Fruit fly (Drosophila melanogaster): ENCODE measurements around the gene CG3552.

The CG3552 gene

DNA sequence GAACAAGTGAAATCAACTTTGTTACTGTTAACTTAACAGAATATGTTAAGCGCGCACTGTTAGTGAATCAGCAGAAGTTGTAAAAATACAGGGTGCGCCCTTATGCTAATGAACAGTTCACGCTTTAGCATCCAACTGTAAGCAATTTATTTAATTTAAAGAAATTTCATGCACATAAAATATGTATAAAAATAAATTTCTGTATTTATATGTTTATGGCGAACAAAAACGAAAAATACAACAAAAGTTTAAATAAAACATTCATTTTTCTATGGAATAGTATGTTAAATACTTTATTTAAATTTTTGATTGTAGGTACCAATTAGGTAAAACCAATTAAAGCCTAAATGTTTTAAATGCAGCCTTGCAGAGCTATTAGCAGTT, 31.6 kb upstream of the CG3552 start (continued):
- TF ChIP-seq eyg (GFP tag; optimal IDR thresholded peaks at IDR 0.05) = no peak
- no peak for TF ChIP-seq CG8944 (GFP tag; optimal IDR thresholded peaks at IDR 0.05)
- TF ChIP-seq insv (GFP tag; optimal IDR thresholded peaks at IDR 0.05) = no peak
- TF ChIP-seq ind (GFP tag; optimal IDR thresholded peaks at IDR 0.05) = peak; percentile 24
- TF ChIP-seq odd (GFP tag; optimal IDR thresholded peaks at IDR 0.05) = peak; percentile 42
- no peak for TF ChIP-seq so (GFP tag; IDR thresholded peaks at IDR 0.05)
- no peak for TF ChIP-seq pan (optimal IDR thresholded peaks at IDR 0.05)
- TF ChIP-seq pan (GFP tag; optimal IDR thresholded peaks at IDR 0.05 in 1 of 2, IDR thresholded peaks at IDR 0.05 in 1 of 2) = peak in 1 of 2 experiments; percentile 53
- TF ChIP-seq CG10979 (tag; optimal IDR thresholded peaks at IDR 0.05) = peak; percentile 21
- no peak for TF ChIP-seq crol (GFP tag; IDR thresholded peaks at IDR 0.05)
- no peak for TF ChIP-seq dimm (GFP tag; IDR thresholded peaks at IDR 0.05)
- TF ChIP-seq nom (GFP tag; optimal IDR thresholded peaks at IDR 0.05) = peak; percentile 6
- TF ChIP-seq pfk (GFP tag; optimal IDR thresholded peaks at IDR 0.05) = no peak
- no peak for TF ChIP-seq ro (GFP tag; IDR thresholded peaks at IDR 0.05)
- TF ChIP-seq CG14441 (GFP tag; IDR thresholded peaks at IDR 0.05) = no peak
- TF ChIP-seq rib (GFP tag; IDR thresholded peaks at IDR 0.05) = no peak
- peak; percentile 31; the same call in 1 of the 2 replicates for TF ChIP-seq slbo (GFP tag; IDR thresholded peaks at IDR 0.05)
- TF ChIP-seq CG12769 (tag; optimal IDR thresholded peaks at IDR 0.05) = no peak
- no peak for TF ChIP-seq fru (optimal IDR thresholded peaks at IDR 0.05)
- no peak for TF ChIP-seq CG10321 (GFP tag; IDR thresholded peaks at IDR 0.05)
- TF ChIP-seq pzg (GFP tag; optimal IDR thresholded peaks at IDR 0.05) = no peak
- no peak for TF ChIP-seq MTF-1 (GFP tag; optimal IDR thresholded peaks at IDR 0.05; ENCODE audit: borderline replicate concordance)
- TF ChIP-seq maf-S (GFP tag; optimal IDR thresholded peaks at IDR 0.05) = no peak
- no peak for TF ChIP-seq CG43689 (GFP tag; IDR thresholded peaks at IDR 0.05)
- TF ChIP-seq CG15514 (GFP tag; optimal IDR thresholded peaks at IDR 0.05) = peak; percentile 20
- no peak for TF ChIP-seq bab2 (GFP tag; optimal IDR thresholded peaks at IDR 0.05)
- no peak for TF ChIP-seq Aef1 (GFP tag; IDR thresholded peaks at IDR 0.05)
- TF ChIP-seq CoRest (tag; optimal IDR thresholded peaks at IDR 0.05) = peak; percentile 32
- no peak for TF ChIP-seq ac (GFP tag; optimal IDR thresholded peaks at IDR 0.05)
- TF ChIP-seq Hmr (GFP tag; optimal IDR thresholded peaks at IDR 0.05) = peak; percentile 40
- TF ChIP-seq sens-2 (GFP tag; IDR thresholded peaks at IDR 0.05) = no peak
- TF ChIP-seq Oaz (GFP tag; IDR thresholded peaks at IDR 0.05) = no peak
- no peak for TF ChIP-seq jing (GFP tag; optimal IDR thresholded peaks at IDR 0.05)
- peak; percentile 32 for TF ChIP-seq phol (tag; optimal IDR thresholded peaks at IDR 0.05)
- no peak for TF ChIP-seq Abd-B (GFP tag; optimal IDR thresholded peaks at IDR 0.05)
- TF ChIP-seq ap (GFP tag; IDR thresholded peaks at IDR 0.05) = no peak
- peak; percentile 41 for TF ChIP-seq CG10267 (tag; optimal IDR thresholded peaks at IDR 0.05)
- no peak for TF ChIP-seq wek (GFP tag; optimal IDR thresholded peaks at IDR 0.05)
- TF ChIP-seq Lpt (GFP tag; optimal IDR thresholded peaks at IDR 0.05) = no peak
- no peak for TF ChIP-seq CG33213 (GFP tag; optimal IDR thresholded peaks at IDR 0.05)
- TF ChIP-seq cad (GFP tag; optimal IDR thresholded peaks at IDR 0.05) = no peak
- TF ChIP-seq Atf3 (GFP tag; optimal IDR thresholded peaks at IDR 0.05) = no peak
- TF ChIP-seq Fer1 (GFP tag; optimal IDR thresholded peaks at IDR 0.05) = peak; percentile 43
- TF ChIP-seq CG3838 (GFP tag; optimal IDR thresholded peaks at IDR 0.05) = no peak
- TF ChIP-seq unpg (GFP tag; optimal IDR thresholded peaks at IDR 0.05) = peak; percentile 65
- TF ChIP-seq Dbx (GFP tag; IDR thresholded peaks at IDR 0.05) = peak; percentile 24; the same call in 1 of the 3 replicates
- TF ChIP-seq croc (GFP tag; conservative IDR thresholded peaks at IDR 0.05) = no peak
- no peak for TF ChIP-seq CG18619 (GFP tag; optimal IDR thresholded peaks at IDR 0.05)
- no peak for TF ChIP-seq gsb (GFP tag; IDR thresholded peaks at IDR 0.05)
- TF ChIP-seq ase (GFP tag; IDR thresholded peaks at IDR 0.05) = no peak
- TF ChIP-seq CG2678 (tag; optimal IDR thresholded peaks at IDR 0.05) = peak; percentile 53
- peak; percentile 16 for TF ChIP-seq Vsx1 (GFP tag; optimal IDR thresholded peaks at IDR 0.05)
- TF ChIP-seq otp (GFP tag; IDR thresholded peaks at IDR 0.05) = no peak

Measured in whole organism, embryonic.